Fruit fly (Drosophila melanogaster) whole organism: ENCODE results near the gene CG46059.

Source experiments
- CG8478 ChIP-seq: fragments of >200 bp; optimal IDR thresholded peaks from 2 replicates; lab custom pipeline; 2018; ENCODE audit warnings: inconsistent platforms
- EcR ChIP-seq, 2 experiments: fragments of >200 bp; optimal IDR thresholded peaks; 2 replicates each; lab custom pipeline; 2017; ENCODE audit warnings: missing biosample characterization in 2 of 2, missing genetic modification characterization in 2 of 2, missing genetic modification reagents in 2 of 2
- pan ChIP-seq: fragments of >200 bp; optimal IDR thresholded peaks from 2 replicates; lab custom pipeline; 2017
- psq ChIP-seq: fragments of >200 bp; optimal IDR thresholded peaks from 2 replicates; lab custom pipeline; 2017
- usp ChIP-seq: fragments of >200 bp; optimal IDR thresholded peaks from 2 replicates; lab custom pipeline; 2017; ENCODE audit warnings: missing biosample characterization, missing genetic modification characterization, mixed read lengths

DNA sequence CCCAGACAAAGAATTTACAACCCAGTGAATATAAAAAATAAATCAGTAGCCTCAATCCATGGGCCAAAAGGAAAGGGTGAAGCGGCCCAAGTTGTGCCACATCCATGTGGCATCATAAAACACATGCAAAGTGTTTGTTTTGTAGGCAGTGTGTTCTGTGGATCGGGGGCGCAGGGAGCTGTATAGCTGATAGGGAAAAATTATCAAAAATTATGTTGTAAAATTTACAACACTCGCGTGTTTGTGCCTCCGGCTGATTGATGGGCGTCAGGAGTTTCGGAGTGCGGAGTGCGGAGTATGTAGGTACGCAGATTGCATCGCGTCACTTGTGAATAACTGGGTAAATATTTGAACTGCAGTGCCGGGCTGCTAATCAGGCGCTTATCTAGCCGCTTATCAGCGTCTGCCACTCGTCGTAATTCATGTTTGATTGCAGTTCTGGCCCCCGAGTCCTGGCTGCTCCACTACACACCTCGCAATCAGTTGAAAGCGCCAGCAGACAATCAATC is 8.3 kb upstream of the CG46059 start:
- TF ChIP-seq usp (GFP tag; lab: Kevin White, UChicago) (no peak), CG8478 (lab: Kevin White, UChicago) (no peak), psq (no peak), EcR (GFP tag; optimal IDR thresholded peaks at IDR 0.05; lab: Kevin White, UChicago) (no peak), pan (lab: Kevin White, UChicago) (no peak)
